Fruit fly (Drosophila melanogaster): ENCODE results near the gene CCT1.

dm6 chr3R:22539762-22540161, 48.5 kb upstream of the CCT1 start, which contains the start of gene CG5326:
- no peak for TF ChIP-seq CG31365 (tag; optimal IDR thresholded peaks at IDR 0.05)
- no peak for TF ChIP-seq Awh (GFP tag; IDR thresholded peaks at IDR 0.05)
- no peak for TF ChIP-seq Xbp1 (GFP tag; optimal IDR thresholded peaks at IDR 0.05)
- TF ChIP-seq Dref (GFP tag; IDR thresholded peaks at IDR 0.05): no peak
- TF ChIP-seq Jarid2 (GFP tag; optimal IDR thresholded peaks at IDR 0.05): no peak
- TF ChIP-seq CG10274 (GFP tag; optimal IDR thresholded peaks at IDR 0.05): no peak
- TF ChIP-seq PHDP (tag; optimal IDR thresholded peaks at IDR 0.05): no peak
- TF ChIP-seq CG9876 (GFP tag; optimal IDR thresholded peaks at IDR 0.05): no peak
- no peak for TF ChIP-seq sd (tag; optimal IDR thresholded peaks at IDR 0.05)
- no peak for TF ChIP-seq bsh (GFP tag; optimal IDR thresholded peaks at IDR 0.05)
- no peak for TF ChIP-seq pum (GFP tag; optimal IDR thresholded peaks at IDR 0.05)
- TF ChIP-seq CG3407 (GFP tag; optimal IDR thresholded peaks at IDR 0.05): no peak
